Worm (Caenorhabditis elegans) whole organism, mixed stage, embryonic: ENCODE data around the gene C14C10.1.

ENCODE experiments used
- ceh-83 ChIP-seq: fragments of 200-800 bp; sonication (Bioruptor generic); optimal IDR thresholded peaks from 2 replicates; lab custom pipeline; 2018; ENCODE audit warnings: mild to moderate bottlenecking, missing genetic modification characterization, missing compliant biosample characterization
- drap-1 ChIP-seq: fragments of 200-800 bp; sonication (Bioruptor generic); optimal IDR thresholded peaks from 3 replicates; lab custom pipeline; 2018; ENCODE audit warnings: mild to moderate bottlenecking, missing genetic modification characterization, missing compliant biosample characterization
- elt-3 ChIP-seq: fragments of 150-350 bp; optimal IDR thresholded peaks from 2 replicates; lab custom pipeline; 2014; ENCODE audit warnings: missing biosample characterization, missing genetic modification characterization
- mep-1 ChIP-seq: fragments of 150-350 bp; optimal IDR thresholded peaks from 2 replicates; lab custom pipeline; 2017; ENCODE audit warnings: missing biosample characterization, missing genetic modification reagents, missing genetic modification characterization, inconsistent platforms
- nhr-28 ChIP-seq: fragments of 150-350 bp; optimal IDR thresholded peaks from 2 replicates; lab custom pipeline; 2014; ENCODE audit warnings: missing biosample characterization, missing genetic modification characterization
- nhr-76 ChIP-seq: sonication (generic microtip); optimal IDR thresholded peaks from 2 replicates; lab custom pipeline; 2017; ENCODE audit warnings: missing biosample characterization, missing genetic modification characterization
- snpc-4 ChIP-seq: fragments of 150-350 bp; optimal IDR thresholded peaks from 2 replicates; lab custom pipeline; 2014; ENCODE audit warnings: missing biosample characterization, missing genetic modification characterization
- unc-39 ChIP-seq: fragments of 150-350 bp; optimal IDR thresholded peaks from 2 replicates; lab custom pipeline; 2014; ENCODE audit warnings: missing biosample characterization, missing genetic modification characterization
- unc-62 ChIP-seq: fragments of 150-350 bp; optimal IDR thresholded peaks from 2 replicates; lab custom pipeline; 2014; ENCODE audit warnings: missing biosample characterization, missing genetic modification reagents, missing genetic modification characterization

DNA sequence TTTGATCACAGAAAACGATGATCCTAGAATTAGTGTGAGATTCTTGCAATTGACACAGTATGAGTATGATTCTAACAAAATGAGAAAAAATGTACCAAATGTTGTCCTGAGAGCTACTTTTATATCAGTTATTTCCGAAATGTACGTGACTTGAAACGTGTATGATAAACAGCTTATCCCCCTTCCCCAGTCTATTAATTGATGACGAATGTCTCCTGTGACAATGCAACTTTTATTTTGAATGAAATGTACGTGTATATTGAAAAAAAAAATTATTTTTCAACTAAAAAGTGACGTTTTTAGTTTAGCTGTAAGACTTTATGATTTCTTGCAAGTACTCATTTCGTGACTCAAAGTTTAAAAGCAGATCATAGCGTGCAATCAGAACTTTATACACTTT lies 17.9 kb upstream of the C14C10.1 start:
- TF ChIP-seq drap-1 (GFP tag; lab: Kevin White, UChicago) (no peak), unc-39 (tag; lab: Kevin White, UChicago) (no peak), snpc-4 (no peak), unc-62 (GFP tag; lab: Kevin White, UChicago) (no peak), nhr-28 (tag; lab: Kevin White, UChicago) (no peak), ceh-83 (GFP tag; lab: Kevin White, UChicago) (no peak), elt-3 (tag; lab: Kevin White, UChicago) (no peak), nhr-76 (no peak), mep-1 (tag; lab: Kevin White, UChicago) (no peak)
